Worm (Caenorhabditis elegans) whole organism, midembryonic: Measurements from ENCODE around the gene F07H5.10.

ENCODE experiments used
- T22C8.4 ChIP-seq: fragments of 200-800 bp; sonication (Bioruptor generic); IDR thresholded peaks from 2 replicates; pipeline ENCODE4 v1.3.6; 2022; ENCODE audit warnings: missing genetic modification characterization, missing compliant biosample characterization
- cog-1 ChIP-seq: sonication (generic microtip); optimal IDR thresholded peaks from 2 replicates; lab custom pipeline; 2016; ENCODE audit warnings: missing genetic modification characterization, missing compliant biosample characterization
- flt-1 ChIP-seq: fragments of 200-800 bp; sonication (Bioruptor generic); IDR thresholded peaks from 2 replicates; pipeline ENCODE4 v1.3.6; 2022; ENCODE audit warnings: missing genetic modification characterization, missing compliant biosample characterization
- klf-2 ChIP-seq: fragments of 200-800 bp; sonication (Bioruptor generic); conservative IDR thresholded peaks from 2 replicates; pipeline ENCODE4 v1.3.6; 2022; ENCODE audit warnings: missing genetic modification reagents, missing genetic modification characterization, missing compliant biosample characterization
- med-1 ChIP-seq: sonication (generic microtip); optimal IDR thresholded peaks from 2 replicates; lab custom pipeline; 2017; ENCODE audit warnings: missing genetic modification characterization, mild to moderate bottlenecking, missing compliant biosample characterization, antibody characterized with exemption, missing genetic modification reagents; ENCODE audit not compliant: insufficient read depth
- ref-1 ChIP-seq: fragments of 200-800 bp; sonication (Bioruptor generic); conservative IDR thresholded peaks from 2 replicates; pipeline ENCODE4 v1.3.6; 2022; ENCODE audit warnings: missing genetic modification reagents, missing genetic modification characterization, missing compliant biosample characterization
- tab-1 ChIP-seq: fragments of 200-800 bp; sonication (Bioruptor generic); IDR thresholded peaks from 2 replicates; pipeline ENCODE4 v1.3.6; 2022; ENCODE audit warnings: missing genetic modification characterization, missing compliant biosample characterization
- ztf-23 ChIP-seq: fragments of 200-800 bp; sonication (Bioruptor generic); IDR thresholded peaks from 2 replicates; pipeline ENCODE4 v1.3.6; 2022; ENCODE audit warnings: missing genetic modification reagents, missing genetic modification characterization, missing compliant biosample characterization
- ztf-29 ChIP-seq: fragments of 200-800 bp; sonication (Bioruptor generic); IDR thresholded peaks from 2 replicates; pipeline ENCODE4 v1.3.6; 2022; ENCODE audit warnings: missing genetic modification reagents, missing genetic modification characterization, missing compliant biosample characterization

The F07H5.10 gene

ce11 chrII:8808482-8808881, at the start of gene F07H5.10:
Gene F07H5.10, minus strand, starts transcription at chrII:8808582.
- TF ChIP-seq ref-1 (GFP tag; lab: Robert Waterston, UW), result no peak
- TF ChIP-seq cog-1 (tag; lab: Kevin White, UChicago), result no peak

ce11 chrII:8857074-8857473, 48.7 kb upstream of the F07H5.10 start:
- TF ChIP-seq cog-1 (tag; lab: Kevin White, UChicago) (no peak), tab-1 (no peak), klf-2 (GFP tag; lab: Robert Waterston, UW) (no peak), flt-1 (no peak), ref-1 (GFP tag; lab: Robert Waterston, UW) (no peak), ztf-29 (GFP tag; lab: Robert Waterston, UW) (no peak), ztf-23 (GFP tag; lab: Robert Waterston, UW) (no peak), T22C8.4 (GFP tag; lab: Robert Waterston, UW) (no peak), med-1 (GFP tag; lab: Kevin White, UChicago) (no peak)

- no peak for TF ChIP-seq med-1 (GFP tag; lab: Kevin White, UChicago)
Measured at ce11 chrII:8856524-8856923, 48.1 kb upstream of the F07H5.10 start.

- TF ChIP-seq ztf-23 (GFP tag; lab: Robert Waterston, UW) (no peak), ref-1 (GFP tag; lab: Robert Waterston, UW) (no peak), cog-1 (tag; lab: Kevin White, UChicago) (no peak), T22C8.4 (GFP tag; lab: Robert Waterston, UW) (no peak), klf-2 (GFP tag; lab: Robert Waterston, UW) (no peak), ztf-29 (GFP tag; lab: Robert Waterston, UW) (no peak), tab-1 (no peak), flt-1 (no peak)
Measured at ce11 chrII:8854874-8855273, 46.5 kb upstream of the F07H5.10 start.

- TF ChIP-seq med-1 (GFP tag; lab: Kevin White, UChicago), result no peak
- no peak for TF ChIP-seq ztf-23 (GFP tag; lab: Robert Waterston, UW)
- TF ChIP-seq ref-1 (GFP tag; lab: Robert Waterston, UW), result no peak
- no peak for TF ChIP-seq ztf-29 (GFP tag; lab: Robert Waterston, UW)
- no peak for TF ChIP-seq cog-1 (tag; lab: Kevin White, UChicago)
- TF ChIP-seq tab-1, result no peak
- no peak for TF ChIP-seq T22C8.4 (GFP tag; lab: Robert Waterston, UW)
- TF ChIP-seq klf-2 (GFP tag; lab: Robert Waterston, UW), result no peak
- no peak for TF ChIP-seq flt-1
Measured at ce11 chrII:8853960-8854359, 45.6 kb upstream of the F07H5.10 start.

- no peak for TF ChIP-seq klf-2 (GFP tag; lab: Robert Waterston, UW)
- no peak for TF ChIP-seq med-1 (GFP tag; lab: Kevin White, UChicago)
- no peak for TF ChIP-seq cog-1 (tag; lab: Kevin White, UChicago)
Measured at ce11 chrII:8853238-8853637, 44.9 kb upstream of the F07H5.10 start.

ce11 chrII:8851996-8852587, 43.7 kb upstream of the F07H5.10 start, which contains the start of gene oac-46:
Gene oac-46, minus strand, starts transcription at chrII:8852096.
- TF ChIP-seq klf-2 (GFP tag; lab: Robert Waterston, UW) (no peak), med-1 (GFP tag; lab: Kevin White, UChicago) (no peak), cog-1 (tag; lab: Kevin White, UChicago) (no peak), ref-1 (GFP tag; lab: Robert Waterston, UW) (no peak), flt-1 (no peak), T22C8.4 (GFP tag; lab: Robert Waterston, UW) (no peak), tab-1 (no peak), ztf-23 (GFP tag; lab: Robert Waterston, UW) (no peak), ztf-29 (GFP tag; lab: Robert Waterston, UW) (no peak)

ce11 chrII:8848984-8849383, 40.6 kb upstream of the F07H5.10 start:
- no peak for TF ChIP-seq T22C8.4 (GFP tag; lab: Robert Waterston, UW)

ce11 chrII:8845932-8846331, 37.5 kb upstream of the F07H5.10 start:
- TF ChIP-seq ztf-29 (GFP tag; lab: Robert Waterston, UW) (no peak), cog-1 (tag; lab: Kevin White, UChicago) (no peak), med-1 (GFP tag; lab: Kevin White, UChicago) (no peak), flt-1 (no peak), tab-1 (no peak), klf-2 (GFP tag; lab: Robert Waterston, UW) (no peak), T22C8.4 (GFP tag; lab: Robert Waterston, UW) (no peak), ztf-23 (GFP tag; lab: Robert Waterston, UW) (no peak), ref-1 (GFP tag; lab: Robert Waterston, UW) (no peak)

- TF ChIP-seq flt-1, result no peak
- no peak for TF ChIP-seq T22C8.4 (GFP tag; lab: Robert Waterston, UW)
- no peak for TF ChIP-seq klf-2 (GFP tag; lab: Robert Waterston, UW)
- TF ChIP-seq ref-1 (GFP tag; lab: Robert Waterston, UW), result no peak
- no peak for TF ChIP-seq med-1 (GFP tag; lab: Kevin White, UChicago)
Measured at ce11 chrII:8845298-8845697, 36.9 kb upstream of the F07H5.10 start, which contains the start of gene agxt-1. Gene agxt-1, plus strand, starts transcription at chrII:8845598.
